Fruit fly (Drosophila melanogaster): ENCODE results near the gene scramb1.

Gene scramb1

DNA sequence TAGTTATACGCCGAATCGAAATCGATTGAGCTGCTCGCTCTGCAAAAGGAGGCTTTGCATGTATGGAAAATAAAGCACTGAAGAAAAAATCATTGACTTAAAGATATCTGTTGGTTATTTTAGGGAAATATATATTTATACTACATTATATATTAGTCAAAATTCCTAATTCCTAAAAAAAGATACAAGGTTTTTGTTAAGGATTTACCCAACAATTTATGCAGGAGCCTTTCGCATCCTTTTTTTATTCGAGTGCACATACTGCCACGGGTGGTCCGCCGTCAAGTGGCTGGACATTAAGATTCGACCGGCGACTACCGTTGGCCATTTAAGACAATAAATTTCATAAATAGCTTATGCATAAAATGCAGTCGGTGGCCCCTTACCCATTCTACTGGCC is 36.2 kb upstream of the scramb1 start:
- TF ChIP-seq CG1620 (GFP tag; optimal IDR thresholded peaks at IDR 0.05): no peak
- TF ChIP-seq cnc (optimal IDR thresholded peaks at IDR 0.05): no peak
- no peak for TF ChIP-seq toe (GFP tag; optimal IDR thresholded peaks at IDR 0.05)
- no peak for TF ChIP-seq ovo (GFP tag; optimal IDR thresholded peaks at IDR 0.05)
- no peak for TF ChIP-seq CG7101 (tag; optimal IDR thresholded peaks at IDR 0.05)
- TF ChIP-seq Clk (GFP tag; optimal IDR thresholded peaks at IDR 0.05): no peak
- no peak for TF ChIP-seq CG7045 (GFP tag; optimal IDR thresholded peaks at IDR 0.05)
- TF ChIP-seq CG11617 (GFP tag; optimal IDR thresholded peaks at IDR 0.05): no peak
- TF ChIP-seq Mnt (GFP tag; optimal IDR thresholded peaks at IDR 0.05): no peak
- no peak for TF ChIP-seq CG12768 (GFP tag; optimal IDR thresholded peaks at IDR 0.05)
- no peak for TF ChIP-seq bab1 (GFP tag; optimal IDR thresholded peaks at IDR 0.05)

DNA sequence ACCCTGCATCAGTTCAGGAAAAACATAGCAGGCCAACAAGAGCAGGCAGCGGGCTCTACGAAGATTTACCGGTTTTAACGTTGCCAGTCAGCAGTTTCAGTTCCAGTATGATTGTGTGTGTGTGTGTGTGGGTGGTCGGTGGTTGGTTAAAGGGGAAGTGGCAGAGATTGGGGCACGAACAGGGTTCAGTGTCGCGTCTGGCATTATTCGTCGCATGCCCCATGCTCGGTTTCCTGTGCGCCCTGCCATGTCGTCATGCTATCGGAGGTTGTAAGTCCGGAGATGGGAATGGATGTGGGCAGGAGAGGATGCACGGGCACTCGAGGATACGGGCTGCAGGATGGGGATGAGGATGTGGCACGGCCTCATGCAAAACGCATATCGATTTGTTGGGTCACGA is 33.7 kb upstream of the scramb1 start:
- no peak for TF ChIP-seq CG1620 (GFP tag; optimal IDR thresholded peaks at IDR 0.05)
- no peak for TF ChIP-seq Clk (GFP tag; optimal IDR thresholded peaks at IDR 0.05)
- no peak for TF ChIP-seq CG11617 (GFP tag; optimal IDR thresholded peaks at IDR 0.05)
- TF ChIP-seq CG7045 (GFP tag; optimal IDR thresholded peaks at IDR 0.05): no peak
- no peak for TF ChIP-seq kay (GFP tag; ENCODE audit: borderline replicate concordance)
- TF ChIP-seq CG14711 (tag; optimal IDR thresholded peaks at IDR 0.05): no peak
- no peak for TF ChIP-seq tj (GFP tag; optimal IDR thresholded peaks at IDR 0.05)

DNA sequence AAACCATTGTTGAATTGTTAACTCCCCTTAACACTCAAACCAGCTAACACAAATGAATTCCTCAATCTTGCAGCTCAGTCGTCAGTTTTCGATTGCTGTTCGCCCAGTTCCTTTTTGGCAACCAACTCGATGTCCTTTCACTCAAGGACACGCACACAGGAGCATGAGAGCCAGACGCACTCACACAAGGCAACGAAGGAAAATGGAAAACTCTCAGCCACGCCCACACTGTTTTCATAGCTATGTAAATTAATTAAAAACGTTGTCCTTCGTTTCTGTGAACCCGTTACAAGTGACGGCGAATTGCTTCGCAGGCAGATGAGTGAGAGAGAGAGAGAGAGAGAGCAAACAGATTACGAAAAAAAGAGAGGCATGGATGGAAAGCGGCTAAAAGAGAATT is 29.1 kb upstream of the scramb1 start:
- TF ChIP-seq CG14711 (tag; optimal IDR thresholded peaks at IDR 0.05): no peak
- no peak for TF ChIP-seq Hr96 (GFP tag; optimal IDR thresholded peaks at IDR 0.05)
- TF ChIP-seq Clk (GFP tag; optimal IDR thresholded peaks at IDR 0.05): no peak
- TF ChIP-seq CG12768 (GFP tag; optimal IDR thresholded peaks at IDR 0.05): no peak
- TF ChIP-seq tj (GFP tag; optimal IDR thresholded peaks at IDR 0.05): no peak
- TF ChIP-seq cic (GFP tag; optimal IDR thresholded peaks at IDR 0.05): no peak
- no peak for TF ChIP-seq cnc (optimal IDR thresholded peaks at IDR 0.05)
- TF ChIP-seq CG33017 (tag; optimal IDR thresholded peaks at IDR 0.05): no peak
- TF ChIP-seq pad (GFP tag; optimal IDR thresholded peaks at IDR 0.05): no peak

DNA sequence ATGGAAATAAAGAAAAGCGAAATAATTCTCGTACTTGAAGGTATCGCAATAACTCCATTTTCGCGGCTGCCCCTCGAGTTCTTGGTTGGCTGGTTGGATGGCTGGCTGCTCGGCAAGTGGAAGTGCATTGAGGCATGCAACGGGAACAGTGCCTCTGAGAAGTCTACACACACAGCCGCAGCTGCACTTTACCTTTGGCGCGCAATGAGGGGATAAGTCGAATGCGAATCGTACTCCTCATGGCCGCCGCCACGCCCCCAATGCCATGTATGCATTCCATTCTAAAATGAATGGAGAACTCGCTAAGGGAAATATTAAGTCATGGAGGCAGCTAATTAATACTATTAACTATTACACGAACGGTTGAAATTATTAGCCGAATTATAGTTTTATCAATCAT is 24.8 kb upstream of the scramb1 start:
- TF ChIP-seq cnc (optimal IDR thresholded peaks at IDR 0.05) (no peak), bab1 (GFP tag; optimal IDR thresholded peaks at IDR 0.05) (no peak), toe (GFP tag; optimal IDR thresholded peaks at IDR 0.05) (no peak), Clk (GFP tag; optimal IDR thresholded peaks at IDR 0.05) (no peak), pad (GFP tag; optimal IDR thresholded peaks at IDR 0.05) (no peak), CG7101 (tag; optimal IDR thresholded peaks at IDR 0.05) (no peak), kay (GFP tag; ENCODE audit: borderline replicate concordance) (no peak), CG5204 (GFP tag; optimal IDR thresholded peaks at IDR 0.05) (no peak), cic (GFP tag; optimal IDR thresholded peaks at IDR 0.05) (no peak), Mnt (GFP tag; optimal IDR thresholded peaks at IDR 0.05) (no peak), CG33017 (tag; optimal IDR thresholded peaks at IDR 0.05) (no peak), ovo (GFP tag; optimal IDR thresholded peaks at IDR 0.05) (no peak), CG1620 (GFP tag; optimal IDR thresholded peaks at IDR 0.05) (no peak), Hr96 (GFP tag; optimal IDR thresholded peaks at IDR 0.05) (no peak), Crg-1 (GFP tag; optimal IDR thresholded peaks at IDR 0.05) (no peak), CG14711 (tag; optimal IDR thresholded peaks at IDR 0.05) (no peak), CG7045 (GFP tag; optimal IDR thresholded peaks at IDR 0.05) (no peak), CG11617 (GFP tag; optimal IDR thresholded peaks at IDR 0.05) (no peak)

DNA sequence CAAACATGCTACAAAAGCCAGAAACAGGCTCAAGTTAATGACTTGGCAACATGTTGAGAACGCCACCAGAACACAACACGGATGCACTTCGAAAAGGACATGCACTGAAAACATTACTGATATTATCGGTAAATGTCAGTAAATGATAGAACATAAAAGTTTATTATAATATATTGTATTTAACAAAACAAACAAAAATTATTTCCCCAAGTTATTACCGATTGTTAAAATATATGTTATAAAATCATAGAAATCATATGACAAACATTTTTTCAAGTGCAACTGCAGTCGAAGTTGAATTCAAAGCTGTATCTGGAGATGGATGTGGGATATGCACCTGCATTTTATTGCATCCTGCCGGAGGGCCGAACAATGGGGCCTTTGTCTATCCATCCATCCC is 22.5 kb upstream of the scramb1 start:
- TF ChIP-seq toe (GFP tag; optimal IDR thresholded peaks at IDR 0.05): no peak
- no peak for TF ChIP-seq Crg-1 (GFP tag; optimal IDR thresholded peaks at IDR 0.05)
- no peak for TF ChIP-seq cnc (optimal IDR thresholded peaks at IDR 0.05)
- TF ChIP-seq Clk (GFP tag; optimal IDR thresholded peaks at IDR 0.05): no peak
- no peak for TF ChIP-seq bab1 (GFP tag; optimal IDR thresholded peaks at IDR 0.05)
- TF ChIP-seq CG14711 (tag; optimal IDR thresholded peaks at IDR 0.05): no peak
- no peak for TF ChIP-seq Mnt (GFP tag; optimal IDR thresholded peaks at IDR 0.05)
- no peak for TF ChIP-seq cic (GFP tag; optimal IDR thresholded peaks at IDR 0.05)
- no peak for TF ChIP-seq CG1620 (GFP tag; optimal IDR thresholded peaks at IDR 0.05)
- TF ChIP-seq CG12768 (GFP tag; optimal IDR thresholded peaks at IDR 0.05): no peak
- no peak for TF ChIP-seq pad (GFP tag; optimal IDR thresholded peaks at IDR 0.05)
- TF ChIP-seq CG7045 (GFP tag; optimal IDR thresholded peaks at IDR 0.05): no peak

DNA sequence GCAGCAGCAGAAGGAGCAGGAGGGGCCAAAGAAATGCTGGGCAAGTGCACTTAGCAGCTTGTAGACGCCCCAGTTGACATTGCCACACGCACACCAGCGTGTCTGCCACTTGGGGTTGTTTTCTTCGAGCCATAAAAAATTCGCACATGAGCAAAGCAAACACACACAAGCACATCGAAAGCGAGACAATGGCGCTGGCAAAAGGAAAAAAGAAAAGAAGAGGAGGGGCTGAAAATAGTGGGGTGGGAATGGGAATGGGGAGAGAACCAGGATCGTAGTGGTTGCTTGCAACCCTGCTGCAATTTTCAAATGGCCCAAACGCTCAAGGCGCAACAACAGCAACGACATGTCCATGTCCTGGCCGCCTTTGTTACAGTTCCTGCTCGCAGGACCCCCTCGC is 22.1 kb upstream of the scramb1 start:
- TF ChIP-seq Hr96 (GFP tag; optimal IDR thresholded peaks at IDR 0.05) (no peak), toe (GFP tag; optimal IDR thresholded peaks at IDR 0.05) (no peak), CG11617 (GFP tag; optimal IDR thresholded peaks at IDR 0.05) (no peak), CG1620 (GFP tag; optimal IDR thresholded peaks at IDR 0.05) (no peak), ovo (GFP tag; optimal IDR thresholded peaks at IDR 0.05) (no peak), CG7045 (GFP tag; optimal IDR thresholded peaks at IDR 0.05) (no peak)

DNA sequence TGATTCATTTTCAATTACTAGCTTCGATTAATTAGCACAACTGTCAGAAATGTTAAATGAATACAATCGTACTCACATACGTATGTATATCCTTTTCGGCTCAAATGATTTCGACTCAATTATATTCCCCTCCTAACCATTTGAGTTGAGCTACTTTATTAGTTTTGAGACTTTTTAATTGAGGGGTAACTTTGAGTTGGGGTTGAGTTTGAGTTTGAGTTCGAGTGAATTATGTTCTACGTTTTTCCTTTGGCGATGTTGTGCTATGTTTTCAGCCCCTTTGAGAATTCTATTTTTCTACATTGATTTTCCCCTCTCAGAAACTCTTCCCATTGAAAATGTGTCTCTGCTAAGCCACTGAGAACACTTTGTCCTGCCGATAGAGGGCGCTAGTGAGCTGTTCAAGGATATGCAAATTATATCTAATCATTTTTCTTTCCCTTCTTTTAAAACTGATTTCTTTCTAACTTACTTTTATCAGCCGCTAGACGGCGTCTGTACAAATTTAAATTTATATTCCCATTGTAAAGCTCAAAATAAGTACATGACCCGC is 21.3 kb upstream of the scramb1 start:
- no peak for TF ChIP-seq CG7045 (GFP tag; optimal IDR thresholded peaks at IDR 0.05)
- TF ChIP-seq CG14711 (tag; optimal IDR thresholded peaks at IDR 0.05): no peak
- TF ChIP-seq Crg-1 (GFP tag; optimal IDR thresholded peaks at IDR 0.05): no peak
- no peak for TF ChIP-seq CG11617 (GFP tag; optimal IDR thresholded peaks at IDR 0.05)
- peak; percentile 97 for TF ChIP-seq pad (GFP tag; optimal IDR thresholded peaks at IDR 0.05)
- no peak for TF ChIP-seq Mnt (GFP tag; optimal IDR thresholded peaks at IDR 0.05)

Data from whole organism, adult.